Fruit fly (Drosophila melanogaster) Kc167 (cell line): Measurements from ENCODE around the gene CG42820.

Source experiments
- Myc ChIP-seq: fragments of >200 bp; optimal IDR thresholded peaks from 2 replicates; lab custom pipeline; 2017; ENCODE audit warnings: missing external identifiers
- Sin3A ChIP-seq: fragments of >200 bp; optimal IDR thresholded peaks from 2 replicates; lab custom pipeline; 2018; ENCODE audit warnings: missing external identifiers
- h ChIP-seq: fragments of >200 bp; optimal IDR thresholded peaks from 3 replicates; lab custom pipeline; 2018; ENCODE audit warnings: missing external identifiers
- insv ChIP-seq: fragments of >200 bp; optimal IDR thresholded peaks from 3 replicates; lab custom pipeline; 2018; ENCODE audit warnings: missing external identifiers
- psq ChIP-seq: fragments of >200 bp; optimal IDR thresholded peaks from 2 replicates; lab custom pipeline; 2017; ENCODE audit warnings: missing external identifiers
- ttk ChIP-seq: sonication (Bioruptor generic); optimal IDR thresholded peaks from 2 replicates; lab custom pipeline; 2017; ENCODE audit warnings: missing external identifiers

CG42820 gene

DNA sequence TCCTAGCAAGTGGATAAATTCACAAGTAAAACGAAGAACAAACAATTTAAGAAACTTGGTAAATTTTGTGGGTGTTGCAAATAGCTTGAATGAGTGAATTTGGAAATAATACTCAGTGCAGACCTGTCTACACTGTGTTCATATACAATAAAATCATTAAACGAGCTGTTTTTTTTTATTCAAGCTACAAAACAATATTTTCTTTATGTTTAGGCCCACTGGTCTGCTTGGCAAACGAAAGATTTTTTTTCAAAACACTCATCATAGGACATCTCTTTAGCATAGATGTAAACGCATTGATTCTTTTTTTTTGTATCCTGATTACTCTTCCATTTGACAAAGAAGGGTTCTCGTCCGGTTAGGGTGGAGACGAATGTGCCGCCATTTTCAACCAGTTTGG is at the start of gene CG42820:
CG42820 (minus strand) TSS at position 101 of the 400 bp plus-strand sequence.
- no peak for TF ChIP-seq psq
- no peak for TF ChIP-seq h (lab: Kevin White, UChicago)
- no peak for TF ChIP-seq Sin3A (lab: Kevin White, UChicago)
- no peak for TF ChIP-seq insv (lab: Kevin White, UChicago)
- no peak for TF ChIP-seq ttk (lab: Kevin White, UChicago)
- no peak for TF ChIP-seq Myc (lab: Kevin White, UChicago)

DNA sequence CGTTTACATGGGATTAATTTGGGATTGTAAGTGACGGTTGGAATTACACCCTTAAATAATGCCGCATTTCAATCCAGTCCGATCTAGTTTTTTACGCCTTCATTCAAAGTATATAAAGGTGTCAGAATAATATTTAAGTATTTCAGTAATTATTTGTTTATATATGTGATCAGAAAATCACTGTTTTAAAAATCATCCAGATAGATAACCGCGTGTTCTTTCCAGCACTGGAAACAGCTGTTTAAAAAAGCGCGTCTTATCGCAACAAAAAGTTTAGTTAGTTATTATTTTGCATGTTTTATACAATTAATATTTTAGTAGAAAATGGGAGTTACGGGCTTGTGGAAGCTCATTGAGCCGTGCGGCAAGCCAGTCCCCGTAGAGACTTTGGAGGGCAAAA is 45.9 kb upstream of the CG42820 start, which contains the start of gene mus201:
mus201 (plus strand) TSS at position 118 of the 400 bp plus-strand sequence.
- TF ChIP-seq Myc (lab: Kevin White, UChicago) (no peak), psq (no peak), h (lab: Kevin White, UChicago) (no peak), insv (lab: Kevin White, UChicago) (no peak), ttk (lab: Kevin White, UChicago) (no peak), Sin3A (lab: Kevin White, UChicago) (no peak)

DNA sequence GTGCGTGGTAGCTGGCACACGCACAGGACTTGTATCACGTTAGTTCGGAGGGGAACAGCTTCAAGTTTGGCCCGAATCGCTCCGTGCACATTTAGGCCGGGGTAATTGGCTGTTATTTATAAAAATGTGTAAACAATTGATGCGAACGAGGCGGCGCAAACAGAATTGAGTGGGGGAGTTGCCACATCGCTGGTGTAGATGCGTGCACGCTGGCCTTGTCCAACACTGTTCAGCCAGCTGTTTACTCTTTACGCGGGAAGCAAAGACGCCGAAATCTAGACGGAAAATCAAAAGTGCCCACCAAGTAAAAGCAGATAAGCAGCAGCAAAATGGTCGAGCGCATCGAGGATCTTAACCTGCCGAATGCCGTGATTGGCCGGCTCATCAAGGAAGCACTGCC is 45.0 kb upstream of the CG42820 start, which contains the start of the genes D12 and Chrac-14:
D12 (minus strand) TSS at position 190 of the 400 bp plus-strand sequence.
Chrac-14 (plus strand) TSS at position 230 of the 400 bp plus-strand sequence.
- no peak for TF ChIP-seq Myc (lab: Kevin White, UChicago)
- no peak for TF ChIP-seq ttk (lab: Kevin White, UChicago)
- TF ChIP-seq insv (lab: Kevin White, UChicago): no peak
- no peak for TF ChIP-seq h (lab: Kevin White, UChicago)
- no peak for TF ChIP-seq psq
- TF ChIP-seq Sin3A (lab: Kevin White, UChicago): no peak

DNA sequence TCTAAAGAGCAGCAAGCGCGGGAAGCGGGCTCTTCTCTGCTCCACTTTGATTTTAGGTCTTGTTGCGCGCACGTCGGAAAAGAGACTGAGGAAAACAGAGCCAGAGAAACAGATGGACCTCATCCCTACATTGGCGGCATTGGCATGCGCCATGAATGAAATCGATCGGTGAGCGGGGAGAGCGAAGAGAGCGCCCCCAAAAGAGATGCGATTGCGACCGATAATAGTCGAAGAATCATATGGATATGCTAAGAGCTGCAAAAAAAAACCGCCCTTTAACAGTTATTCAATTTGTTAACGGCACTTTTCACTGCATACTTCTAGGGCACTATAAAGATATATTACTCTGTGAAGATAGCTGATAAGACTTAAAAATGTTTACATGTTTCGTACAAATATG is 41.3 kb upstream of the CG42820 start, which contains the start of gene grk:
grk (minus strand) TSS at position 87 of the 400 bp plus-strand sequence.
- TF ChIP-seq insv (lab: Kevin White, UChicago) (no peak), Myc (lab: Kevin White, UChicago) (no peak), h (lab: Kevin White, UChicago) (no peak)

DNA sequence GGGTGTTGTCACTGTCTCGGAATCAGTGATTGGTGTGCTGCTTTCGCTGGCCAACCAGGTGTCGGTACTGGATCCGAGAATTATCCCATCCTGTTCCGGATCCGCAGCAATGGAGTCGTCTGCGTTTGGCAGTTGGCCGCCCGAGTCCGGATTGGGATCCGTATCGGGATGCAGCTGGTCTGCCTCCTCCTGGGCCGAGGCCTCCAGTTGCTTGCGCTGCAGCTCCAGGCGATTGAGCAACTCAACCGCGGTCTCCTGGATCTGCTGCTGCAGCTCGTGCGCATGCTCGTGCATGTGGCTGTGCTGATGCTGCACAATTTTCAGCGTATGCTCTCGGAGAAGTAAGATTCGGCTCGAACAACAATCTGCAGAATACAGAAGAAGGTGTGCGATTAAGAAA is 39.9 kb upstream of the CG42820 start:
- no peak for TF ChIP-seq psq
- no peak for TF ChIP-seq Myc (lab: Kevin White, UChicago)
- no peak for TF ChIP-seq insv (lab: Kevin White, UChicago)
- TF ChIP-seq ttk (lab: Kevin White, UChicago): no peak
- no peak for TF ChIP-seq h (lab: Kevin White, UChicago)
- TF ChIP-seq Sin3A (lab: Kevin White, UChicago): no peak

DNA sequence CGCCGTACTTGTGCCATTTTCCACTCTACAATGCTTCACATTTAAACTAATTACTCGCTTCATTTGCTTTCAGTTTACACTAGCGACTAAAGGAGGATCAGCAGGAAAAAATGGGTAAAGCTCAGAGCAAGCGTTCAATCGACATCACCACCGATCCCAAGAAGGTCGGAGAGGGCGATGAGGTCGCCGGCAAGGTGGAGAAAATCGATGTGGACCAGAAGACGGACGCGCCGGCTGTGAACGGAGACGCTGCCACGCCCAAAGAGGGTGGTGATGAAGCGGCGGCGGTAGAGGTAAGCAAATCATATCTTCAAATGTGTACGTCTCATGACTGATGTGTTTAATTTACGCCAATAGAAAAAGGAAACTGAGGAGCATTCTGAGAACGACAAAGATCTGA is 34.6 kb upstream of the CG42820 start:
- TF ChIP-seq Sin3A (lab: Kevin White, UChicago): no peak
- TF ChIP-seq Myc (lab: Kevin White, UChicago): no peak
- TF ChIP-seq psq: no peak
- TF ChIP-seq h (lab: Kevin White, UChicago): no peak
- no peak for TF ChIP-seq ttk (lab: Kevin White, UChicago)
- no peak for TF ChIP-seq insv (lab: Kevin White, UChicago)

DNA sequence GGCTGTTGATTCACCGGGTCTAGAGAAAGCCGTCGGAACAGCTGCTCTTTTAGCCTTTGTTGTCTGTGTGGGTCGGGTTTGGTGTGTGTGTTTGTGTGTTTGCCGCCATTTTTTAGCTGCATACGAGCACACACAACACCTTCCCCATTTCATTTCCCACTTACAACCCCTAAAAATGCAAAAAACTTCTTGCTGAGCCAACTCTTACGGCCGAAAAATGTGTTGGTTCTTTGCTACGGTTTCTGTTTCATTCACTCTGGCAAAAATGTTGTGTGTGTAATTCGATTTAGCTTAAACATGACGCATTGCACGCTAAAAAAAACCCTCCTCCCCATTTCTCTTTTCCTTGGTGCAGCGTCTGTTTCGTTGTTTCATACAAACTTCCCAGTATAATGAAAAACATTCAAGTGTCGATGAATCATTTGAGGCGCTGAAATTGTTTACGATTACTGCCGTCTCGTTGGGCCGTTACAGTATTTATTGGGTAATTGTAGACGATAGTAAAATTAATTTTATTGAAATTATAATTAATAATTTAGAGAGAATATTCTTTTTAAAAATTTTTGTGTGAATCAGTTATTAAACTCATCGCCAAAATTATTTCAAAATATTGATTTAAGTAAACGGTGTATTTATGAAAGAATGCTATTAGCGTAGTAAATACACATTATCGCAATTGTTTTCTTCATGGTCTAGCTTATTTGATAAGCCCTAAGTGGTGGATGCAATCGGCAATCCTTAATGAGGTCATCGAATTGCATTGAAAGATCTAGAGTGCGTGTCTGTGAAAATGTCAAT is 34.0 kb upstream of the CG42820 start:
- TF ChIP-seq Sin3A (lab: Kevin White, UChicago) (no peak), Myc (lab: Kevin White, UChicago) (no peak), ttk (lab: Kevin White, UChicago) (no peak), psq (no peak), insv (lab: Kevin White, UChicago) (no peak), h (lab: Kevin White, UChicago) (no peak)

DNA sequence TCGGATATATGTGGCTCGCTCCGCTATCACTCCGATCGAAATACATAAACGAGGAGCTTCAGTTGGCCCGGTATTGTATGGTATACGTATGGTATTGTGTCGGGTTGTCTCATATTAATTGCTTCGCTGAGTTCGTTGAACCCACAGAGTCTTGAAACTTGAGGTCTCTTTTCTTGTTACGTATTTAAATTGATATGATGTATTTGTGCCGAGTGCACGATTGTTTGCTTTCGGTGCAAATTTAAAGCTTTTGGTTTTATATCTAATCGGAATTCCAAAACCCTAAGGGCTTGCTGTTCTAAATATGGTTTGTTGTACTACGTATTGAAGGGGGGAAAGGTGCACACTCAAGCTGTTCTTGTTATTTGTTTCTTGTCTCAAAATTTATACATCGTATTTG is 33.0 kb upstream of the CG42820 start:
- TF ChIP-seq ttk (lab: Kevin White, UChicago) (no peak), h (lab: Kevin White, UChicago) (no peak), insv (lab: Kevin White, UChicago) (no peak), psq (no peak), Myc (lab: Kevin White, UChicago) (no peak), Sin3A (lab: Kevin White, UChicago) (no peak)

DNA sequence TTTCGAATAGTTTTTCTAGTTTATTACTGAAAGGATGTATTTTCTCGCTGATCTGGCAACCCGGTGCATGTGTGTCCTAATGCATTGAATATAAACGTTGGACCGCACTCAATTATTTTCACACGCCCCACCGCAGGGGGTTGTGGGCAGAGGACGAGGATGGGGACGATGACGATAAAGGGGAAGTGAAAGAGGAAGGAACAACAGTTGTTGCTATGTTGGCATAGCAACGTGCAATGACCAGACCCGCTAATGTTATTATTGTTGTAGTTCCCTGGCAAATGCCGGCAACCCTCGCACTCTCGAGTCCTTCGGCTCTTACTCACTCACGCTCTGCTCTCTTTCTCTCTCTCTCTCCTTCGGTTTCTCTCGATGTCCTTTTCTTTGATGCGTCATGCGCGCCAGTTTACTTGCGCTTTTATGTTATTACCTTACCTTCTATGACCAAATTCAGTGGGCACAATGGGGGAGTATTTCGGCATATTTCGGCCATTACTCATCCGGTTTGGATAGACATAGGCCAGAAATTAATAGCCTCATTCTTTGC is 32.5 kb upstream of the CG42820 start:
- no peak for TF ChIP-seq ttk (lab: Kevin White, UChicago)
- no peak for TF ChIP-seq h (lab: Kevin White, UChicago)
- no peak for TF ChIP-seq Sin3A (lab: Kevin White, UChicago)
- TF ChIP-seq insv (lab: Kevin White, UChicago): no peak
- TF ChIP-seq psq: no peak
- no peak for TF ChIP-seq Myc (lab: Kevin White, UChicago)

DNA sequence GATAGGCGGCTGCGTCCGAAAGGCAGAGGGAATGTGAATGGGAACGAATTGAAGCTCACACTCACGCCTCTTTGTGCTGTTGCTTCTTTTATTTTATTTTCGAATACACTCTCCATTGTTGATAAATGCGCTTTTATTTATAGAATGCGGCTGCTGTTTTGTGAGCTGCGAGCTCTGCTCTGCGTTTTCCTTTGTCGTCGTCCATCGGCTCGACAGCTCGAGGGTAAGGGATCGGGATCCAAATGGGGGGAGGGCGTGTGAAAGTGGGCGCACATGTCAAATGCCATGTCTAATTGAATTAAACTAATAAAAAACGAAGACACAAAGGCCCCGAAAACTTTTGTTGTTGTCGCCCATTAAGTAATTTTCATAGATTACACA is 31.9 kb upstream of the CG42820 start:
- no peak for TF ChIP-seq Myc (lab: Kevin White, UChicago)
- no peak for TF ChIP-seq h (lab: Kevin White, UChicago)
- no peak for TF ChIP-seq insv (lab: Kevin White, UChicago)
- no peak for TF ChIP-seq psq
- no peak for TF ChIP-seq ttk (lab: Kevin White, UChicago)
- TF ChIP-seq Sin3A (lab: Kevin White, UChicago): no peak

DNA sequence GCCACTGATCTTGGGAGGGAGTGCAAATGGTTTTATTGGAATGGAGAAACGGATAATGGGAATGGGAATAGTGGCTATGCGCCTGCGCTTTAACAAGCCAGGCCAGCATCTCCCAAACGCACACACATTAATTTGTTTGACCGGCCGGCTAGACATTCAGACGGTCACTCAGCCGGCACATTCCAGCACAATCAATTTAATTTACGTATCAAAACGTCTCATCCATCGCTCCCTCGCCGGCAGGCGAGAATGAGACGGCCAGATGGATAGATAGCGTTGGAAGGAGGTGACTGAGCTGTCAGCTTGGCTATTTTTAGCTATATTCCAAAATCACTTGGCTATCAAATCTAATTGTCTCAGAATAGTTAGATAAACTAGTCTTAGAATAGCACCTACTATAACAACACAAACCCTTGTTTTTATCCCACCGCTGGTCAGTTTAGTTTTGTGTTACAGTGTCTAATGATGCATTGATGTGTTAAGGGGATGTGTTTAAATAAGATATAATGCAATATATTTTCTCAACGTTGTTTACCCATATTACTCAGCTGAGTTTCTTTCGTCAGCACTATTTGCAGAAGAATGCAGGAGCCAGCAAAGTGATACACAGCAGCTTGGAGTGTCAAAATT is 31.4 kb upstream of the CG42820 start:
- TF ChIP-seq h (lab: Kevin White, UChicago): no peak
- TF ChIP-seq Sin3A (lab: Kevin White, UChicago): no peak
- no peak for TF ChIP-seq ttk (lab: Kevin White, UChicago)
